Worm (Caenorhabditis elegans) whole organism, L3 larva: ENCODE data around the gene prdh-1.

ENCODE experiments used
- R02D3.7 ChIP-seq: fragments of 150-350 bp; optimal IDR thresholded peaks from 2 replicates; lab custom pipeline; 2014; ENCODE audit warnings: missing biosample characterization, missing genetic modification characterization
- egl-27 ChIP-seq: sonication (generic microtip); optimal IDR thresholded peaks from 4 replicates; lab custom pipeline; 2017; ENCODE audit warnings: missing biosample characterization, missing genetic modification reagents, missing genetic modification characterization
- elt-3 ChIP-seq, 3 experiments: fragments of 150-350 bp in 1 of 3; sonication (generic microtip) in 2 of 3; optimal IDR thresholded peaks; 2 replicates in 2 of 3; 4 replicates in 1 of 3; lab custom pipeline; 2014 to 2017; ENCODE audit warnings: missing biosample characterization in 3 of 3, missing genetic modification characterization in 3 of 3
- nhr-28 ChIP-seq: fragments of 150-350 bp; optimal IDR thresholded peaks from 2 replicates; lab custom pipeline; 2014; ENCODE audit warnings: missing biosample characterization, missing genetic modification characterization
- skn-1 ChIP-seq: fragments of 150-350 bp; optimal IDR thresholded peaks from 2 replicates; lab custom pipeline; 2014; ENCODE audit warnings: missing biosample characterization, missing genetic modification characterization
- snpc-4 ChIP-seq: fragments of 150-350 bp; optimal IDR thresholded peaks from 2 replicates; lab custom pipeline; 2014; ENCODE audit warnings: missing biosample characterization, missing genetic modification characterization
- unc-39 ChIP-seq: sonication (generic microtip); optimal IDR thresholded peaks from 4 replicates; lab custom pipeline; 2017; ENCODE audit warnings: missing biosample characterization, missing genetic modification characterization

ce11 chrIV:13879851-13880250 is 3.4 kb upstream of the prdh-1 start, which contains the start of gene B0513.4:
- TF ChIP-seq elt-3 (tag; optimal IDR thresholded peaks at IDR 0.05; lab: Kevin White, UChicago) (no peak), nhr-28 (tag; lab: Kevin White, UChicago) (no peak), R02D3.7 (tag; lab: Kevin White, UChicago) (no peak), snpc-4 (tag; lab: Kevin White, UChicago) (no peak), unc-39 (tag; lab: Kevin White, UChicago) (no peak), egl-27 (tag; lab: Kevin White, UChicago) (no peak), skn-1 (tag; lab: Kevin White, UChicago) (no peak)
